Worm (Caenorhabditis elegans): ENCODE measurements around the gene ethe-1.
A peak's percentile ranks its signal among the peaks of the same experiment; 100 is the strongest.

The ethe-1 gene

DNA sequence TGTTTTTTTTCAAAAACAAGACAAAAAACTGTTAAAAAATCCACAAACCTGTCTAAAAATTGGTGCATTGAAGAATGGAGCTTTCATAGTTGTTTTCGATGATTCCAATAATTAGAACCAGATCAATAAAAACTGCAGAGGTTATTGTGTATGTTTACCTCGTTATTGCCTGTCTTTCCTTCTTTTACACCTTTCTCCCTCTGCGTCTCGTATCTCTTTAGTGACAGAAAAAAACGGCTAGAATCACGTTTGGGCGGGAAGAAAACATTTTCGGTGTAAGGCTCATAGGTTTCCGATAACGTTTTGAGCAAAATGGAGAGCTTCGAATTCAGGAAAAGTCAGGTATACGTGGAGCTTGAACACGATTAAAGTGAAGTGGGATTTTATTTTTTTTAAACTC is at the start of gene ethe-1:
TSS of gene ethe-1 (minus strand) at position 150 of the 400 bp plus-strand sequence.
- peak; percentile 3 for TF ChIP-seq C34F6.9 (tag; optimal IDR thresholded peaks at IDR 0.05)
- no peak for TF ChIP-seq gmeb-1 (tag; optimal IDR thresholded peaks at IDR 0.05)
- no peak for TF ChIP-seq mbf-1 (tag; optimal IDR thresholded peaks at IDR 0.05)
- no peak for TF ChIP-seq sma-9 (GFP tag; optimal IDR thresholded peaks at IDR 0.05)
- TF ChIP-seq sma-9 (tag; optimal IDR thresholded peaks at IDR 0.05) = no peak
- TF ChIP-seq nhr-129 (tag; optimal IDR thresholded peaks at IDR 0.05) = peak; percentile 58

DNA sequence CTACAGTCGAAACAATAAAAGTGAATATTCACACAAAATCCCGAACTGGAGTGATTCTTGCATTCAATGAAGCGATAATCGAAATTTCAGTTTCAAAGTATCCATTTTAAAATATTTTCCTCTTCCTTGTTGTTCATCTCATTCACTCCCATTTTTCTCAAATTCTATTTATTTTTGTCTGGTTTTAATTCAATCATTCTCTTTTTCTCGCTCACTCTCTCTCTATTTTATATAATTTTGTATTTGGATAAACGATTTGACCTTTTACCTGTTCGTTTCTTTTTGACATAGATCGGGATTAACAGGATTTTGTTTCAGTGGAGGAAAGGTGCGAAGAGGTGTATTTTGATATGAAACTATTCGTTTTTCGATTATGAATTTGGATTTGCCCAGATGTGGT is 37.4 kb upstream of the ethe-1 start, which contains the start of gene T05A1.5:
TSS of gene T05A1.5 (plus strand) at position 301 of the 400 bp plus-strand sequence.
- TF ChIP-seq mab-5 (tag; optimal IDR thresholded peaks at IDR 0.05) (no peak), C34F6.9 (tag; optimal IDR thresholded peaks at IDR 0.05) (no peak), lin-39 (tag; optimal IDR thresholded peaks at IDR 0.05) (no peak), nhr-23 (tag; optimal IDR thresholded peaks at IDR 0.05) (no peak), sma-3 (GFP tag; optimal IDR thresholded peaks at IDR 0.05) (no peak), elt-1 (tag; optimal IDR thresholded peaks at IDR 0.05) (no peak), gmeb-1 (tag; optimal IDR thresholded peaks at IDR 0.05) (no peak), ama-1 (optimal IDR thresholded peaks at IDR 0.05) (no peak), aly-2 (tag; optimal IDR thresholded peaks at IDR 0.05) (no peak), sma-9 (GFP tag; optimal IDR thresholded peaks at IDR 0.05) (no peak), sma-9 (tag; optimal IDR thresholded peaks at IDR 0.05) (no peak), unc-55 (GFP tag; optimal IDR thresholded peaks at IDR 0.05) (no peak), unc-39 (tag; optimal IDR thresholded peaks at IDR 0.05) (no peak), ceh-16 (tag; optimal IDR thresholded peaks at IDR 0.05) (no peak), nhr-11 (tag; optimal IDR thresholded peaks at IDR 0.05) (no peak), ztf-11 (tag; optimal IDR thresholded peaks at IDR 0.05) (no peak)

DNA sequence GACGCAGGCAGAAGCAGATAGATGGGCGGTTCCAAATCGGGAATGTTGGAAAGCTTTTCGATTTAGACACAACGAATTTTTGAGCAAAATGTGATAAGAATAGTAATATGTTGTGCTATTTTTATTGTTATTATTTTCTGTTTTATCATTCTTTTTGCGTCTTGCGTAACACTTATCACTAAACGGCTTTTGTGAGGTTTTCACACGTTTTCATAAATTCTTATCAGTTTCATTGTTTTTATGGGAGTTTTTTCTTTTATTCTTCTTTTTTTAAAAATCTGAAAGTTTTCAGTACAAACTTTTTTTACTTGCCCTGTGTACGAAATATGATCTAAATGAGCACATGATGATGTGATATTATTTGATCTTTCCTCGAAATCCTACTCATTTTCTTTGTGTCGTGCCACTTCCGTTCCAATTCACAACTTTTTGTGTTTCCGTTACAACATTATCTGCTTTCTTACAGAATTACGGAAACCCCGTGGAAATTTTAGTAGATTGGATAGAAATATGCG is 31.8 kb upstream of the ethe-1 start, which contains the start of gene fbl-1:
TSS of gene fbl-1 (plus strand) at position 465 of the 515 bp plus-strand sequence.
- TF ChIP-seq fos-1 (tag; optimal IDR thresholded peaks at IDR 0.05) (peak; percentile 45), alr-1 (tag; optimal IDR thresholded peaks at IDR 0.05) (no peak)

DNA sequence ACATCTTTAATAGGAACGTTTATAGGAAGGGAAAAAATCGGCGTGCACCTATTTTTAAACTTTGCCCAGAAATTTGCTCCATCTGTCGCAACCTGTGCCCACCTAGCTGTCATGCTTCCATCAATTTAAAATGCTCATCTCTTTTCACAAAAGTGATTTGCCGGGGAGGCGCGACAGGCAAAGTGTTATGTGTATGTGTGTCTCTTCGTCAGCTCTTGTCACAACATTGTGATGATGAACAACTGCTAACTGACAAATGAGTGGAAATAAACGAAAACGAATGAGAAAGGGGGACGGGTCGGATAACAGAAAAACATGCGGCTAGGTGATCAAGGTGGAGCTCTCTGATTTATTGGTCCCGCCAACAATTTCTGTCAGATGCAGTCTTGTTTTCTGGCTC is 29.7 kb upstream of the ethe-1 start:
- TF ChIP-seq F13H6.1 (tag; optimal IDR thresholded peaks at IDR 0.05) (peak; percentile 28), nhr-129 (tag; optimal IDR thresholded peaks at IDR 0.05) (peak; percentile 60), mbf-1 (tag; optimal IDR thresholded peaks at IDR 0.05) (no peak), lsy-2 (tag; optimal IDR thresholded peaks at IDR 0.05) (peak in 1 of 2 experiments; percentile 19), C34F6.9 (tag; optimal IDR thresholded peaks at IDR 0.05) (peak; percentile 16)

DNA sequence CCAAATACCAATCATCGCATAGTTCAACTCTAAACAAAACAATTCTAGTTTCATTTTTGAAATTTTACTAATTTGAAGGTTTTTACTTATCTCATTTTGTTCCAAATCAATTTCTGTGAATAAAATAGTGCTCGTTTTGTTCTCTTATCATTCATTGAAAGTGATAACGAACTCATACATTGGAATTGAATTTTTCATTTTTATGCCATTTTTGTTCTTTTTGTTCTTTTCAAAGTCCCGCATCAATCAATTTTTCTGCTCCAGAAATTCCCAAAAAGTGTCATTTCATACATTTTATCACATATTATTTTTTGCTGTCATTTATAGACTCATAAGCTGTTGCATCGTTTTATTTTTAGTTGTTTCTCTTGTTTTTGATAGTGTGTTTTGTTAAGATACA is 28.9 kb upstream of the ethe-1 start:
- TF ChIP-seq blmp-1 (tag; optimal IDR thresholded peaks at IDR 0.05; ENCODE audit: insufficient read depth) (no peak), fos-1 (tag; optimal IDR thresholded peaks at IDR 0.05) (peak; percentile 20)

DNA sequence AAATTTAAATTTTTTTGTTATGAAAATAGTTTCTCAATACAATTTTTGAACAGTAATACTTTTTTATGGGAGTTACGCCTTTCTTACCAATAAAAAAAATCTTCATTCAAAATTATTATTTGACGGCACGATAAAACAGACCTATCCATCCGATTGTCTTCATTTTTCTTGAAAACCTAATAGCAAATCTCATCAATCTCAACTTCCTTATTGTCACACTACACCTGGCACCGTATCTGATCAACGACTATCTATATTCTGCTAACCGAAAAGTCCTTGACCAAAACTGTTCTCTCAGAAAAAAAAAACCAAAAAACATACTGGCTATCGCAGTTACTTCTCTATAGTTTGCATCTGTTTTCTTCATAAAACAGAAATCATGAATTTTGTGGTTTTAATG is 27.6 kb upstream of the ethe-1 start:
- TF ChIP-seq sma-9 (GFP tag; optimal IDR thresholded peaks at IDR 0.05) = peak; percentile 24
- TF ChIP-seq sma-9 (tag; optimal IDR thresholded peaks at IDR 0.05) = no peak
- no peak for TF ChIP-seq dmd-4 (tag; optimal IDR thresholded peaks at IDR 0.05)
- no peak for TF ChIP-seq skn-1 (tag; optimal IDR thresholded peaks at IDR 0.05)
- no peak for TF ChIP-seq fos-1 (tag; optimal IDR thresholded peaks at IDR 0.05)

DNA sequence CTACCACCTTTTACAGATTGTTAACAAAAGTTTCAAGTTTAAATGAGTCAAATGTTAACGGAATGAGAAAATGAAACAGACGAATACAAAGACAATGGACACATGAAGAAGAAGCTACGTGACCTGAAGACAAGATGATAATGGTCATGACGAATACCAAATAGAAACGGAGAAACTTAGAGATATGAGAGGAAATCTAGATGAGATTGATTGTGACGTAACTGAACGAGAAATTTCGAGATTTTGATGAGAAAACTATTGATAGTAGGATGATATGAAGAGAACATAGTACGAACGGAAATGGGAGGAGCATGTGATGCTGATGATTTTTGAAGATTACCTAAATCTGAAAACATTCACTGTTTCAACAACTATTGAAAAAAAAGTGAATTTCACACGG is 26.5 kb upstream of the ethe-1 start:
- TF ChIP-seq sma-9 (GFP tag; optimal IDR thresholded peaks at IDR 0.05) (peak; percentile 72), sma-9 (tag; optimal IDR thresholded peaks at IDR 0.05) (no peak), ZK546.5 (tag; optimal IDR thresholded peaks at IDR 0.05) (no peak), mbf-1 (tag; optimal IDR thresholded peaks at IDR 0.05) (no peak), crh-2 (tag; optimal IDR thresholded peaks at IDR 0.05) (peak; percentile 33), sma-3 (GFP tag; optimal IDR thresholded peaks at IDR 0.05) (peak; percentile 76), nhr-25 (tag; optimal IDR thresholded peaks at IDR 0.05) (peak; percentile 69), nhr-21 (tag; optimal IDR thresholded peaks at IDR 0.05) (peak; percentile 70), ceh-16 (tag; optimal IDR thresholded peaks at IDR 0.05) (no peak), F13H6.1 (tag; optimal IDR thresholded peaks at IDR 0.05) (no peak), nhr-129 (tag; optimal IDR thresholded peaks at IDR 0.05) (peak; percentile 28), fos-1 (tag; optimal IDR thresholded peaks at IDR 0.05) (peak; percentile 36), blmp-1 (tag; optimal IDR thresholded peaks at IDR 0.05; ENCODE audit: insufficient read depth) (peak; percentile 82), elt-1 (tag; optimal IDR thresholded peaks at IDR 0.05) (no peak), egl-27 (tag; optimal IDR thresholded peaks at IDR 0.05) (no peak)

All from whole organism, L2 larva.